Fruit fly (Drosophila melanogaster): Measurements from ENCODE around the gene Oatp33Ea.
A peak's percentile ranks its signal among the peaks of the same experiment; 100 is the strongest.

The Oatp33Ea gene

dm6 chr2L:12433712-12434534 is 11.8 kb downstream of the Oatp33Ea start, which contains the start of gene eRF3 (continued):
- TF ChIP-seq CG7372 (GFP tag; IDR thresholded peaks at IDR 0.05) (peak; percentile 54; the same call in 1 of the 2 replicates), tll (GFP tag; optimal IDR thresholded peaks at IDR 0.05) (no peak), pzg (GFP tag; optimal IDR thresholded peaks at IDR 0.05) (peak; percentile 35), gem (tag; optimal IDR thresholded peaks at IDR 0.05) (peak; percentile 95), btn (GFP tag; optimal IDR thresholded peaks at IDR 0.05) (no peak), sim (GFP tag; IDR thresholded peaks at IDR 0.05) (no peak), Dref (GFP tag; IDR thresholded peaks at IDR 0.05) (peak; percentile 71), CG3995 (GFP tag; optimal IDR thresholded peaks at IDR 0.05) (no peak), Dbx (GFP tag; IDR thresholded peaks at IDR 0.05) (peak; percentile 74; the same call in 2 of the 3 replicates), tx (GFP tag; optimal IDR thresholded peaks at IDR 0.05) (no peak), CG9609 (GFP tag; optimal IDR thresholded peaks at IDR 0.05) (no peak), CG1647 (GFP tag; optimal IDR thresholded peaks at IDR 0.05) (no peak), p53 (GFP tag; optimal IDR thresholded peaks at IDR 0.05) (no peak), salm (tag; optimal IDR thresholded peaks at IDR 0.05) (no peak), CG14014 (GFP tag; IDR thresholded peaks at IDR 0.05) (peak; percentile 66), gsb-n (tag; optimal IDR thresholded peaks at IDR 0.05) (peak; percentile 71), ci (GFP tag; IDR thresholded peaks at IDR 0.05) (peak; percentile 64), tin (GFP tag; optimal IDR thresholded peaks at IDR 0.05) (peak; percentile 74), CG4730 (GFP tag; IDR thresholded peaks at IDR 0.05) (peak; percentile 65), pros (GFP tag; optimal IDR thresholded peaks at IDR 0.05) (no peak), inv (GFP tag; IDR thresholded peaks at IDR 0.05; ENCODE audit: partially characterized antibody) (0 out of 2 replicates have a peak, but pooled peaks have one; percentile 34), eve (GFP tag; optimal IDR thresholded peaks at IDR 0.05) (no peak), sob (GFP tag; IDR thresholded peaks at IDR 0.05) (peak; percentile 68; the same call in 1 of the 2 replicates), danr (GFP tag; IDR thresholded peaks at IDR 0.05) (peak; percentile 65), nom (GFP tag; optimal IDR thresholded peaks at IDR 0.05) (peak; percentile 29), CHES-1-like (GFP tag; optimal IDR thresholded peaks at IDR 0.05) (no peak), CG9932 (GFP tag; IDR thresholded peaks at IDR 0.05) (peak; percentile 85), Ets65A (GFP tag) (peak; percentile 24), dimm (GFP tag; IDR thresholded peaks at IDR 0.05) (no peak; the same call in 1 of the 2 replicates), CG12155 (GFP tag; optimal IDR thresholded peaks at IDR 0.05) (peak; percentile 56), sr (GFP tag; IDR thresholded peaks at IDR 0.05) (no peak), CG7556 (GFP tag; optimal IDR thresholded peaks at IDR 0.05) (peak; percentile 83), E2f1 (GFP tag; IDR thresholded peaks at IDR 0.05) (peak; percentile 80), CG6854 (GFP tag; optimal IDR thresholded peaks at IDR 0.05) (no peak), CG11093 (GFP tag; IDR thresholded peaks at IDR 0.05) (peak; percentile 39; the same call in 1 of the 3 replicates), CG7839 (tag; optimal IDR thresholded peaks at IDR 0.05) (peak; percentile 89), CG13624 (GFP tag; optimal IDR thresholded peaks at IDR 0.05) (no peak), CG30431 (GFP tag; optimal IDR thresholded peaks at IDR 0.05) (peak; percentile 53), Hey (tag; optimal IDR thresholded peaks at IDR 0.05) (no peak), tgo (GFP tag; IDR thresholded peaks at IDR 0.05) (peak; percentile 85), CG10431 (GFP tag; optimal IDR thresholded peaks at IDR 0.05) (peak; percentile 53), Hr39 (optimal IDR thresholded peaks at IDR 0.05) (no peak), CG4404 (GFP tag; IDR thresholded peaks at IDR 0.05) (peak; percentile 69), CG1024 (GFP tag; IDR thresholded peaks at IDR 0.05) (peak; percentile 50), Trl (optimal IDR thresholded peaks at IDR 0.05) (no peak), Trl (GFP tag; optimal IDR thresholded peaks at IDR 0.05) (no peak), Dad (GFP tag; optimal IDR thresholded peaks at IDR 0.05) (no peak), Jarid2 (GFP tag; optimal IDR thresholded peaks at IDR 0.05) (no peak), Rfx (GFP tag; IDR thresholded peaks at IDR 0.05) (peak; percentile 81), lbe (GFP tag; optimal IDR thresholded peaks at IDR 0.05) (peak; percentile 18), CG4707 (GFP tag; optimal IDR thresholded peaks at IDR 0.05) (no peak)
